Fruit fly (Drosophila melanogaster): ENCODE results near the gene Ada2b.

- peak; percentile 98 for TF ChIP-seq Doc3 (GFP tag; IDR thresholded peaks at IDR 0.05; ENCODE audit: partially characterized antibody)
- peak; percentile 64; the same call in 2 of the 3 replicates for TF ChIP-seq CG11695 (GFP tag; IDR thresholded peaks at IDR 0.05)
- peak; percentile 61 for TF ChIP-seq NfI (GFP tag; optimal IDR thresholded peaks at IDR 0.05)
- peak; percentile 82 for TF ChIP-seq tin (GFP tag; optimal IDR thresholded peaks at IDR 0.05)
- no peak for TF ChIP-seq CkIIα-i1 (GFP tag; IDR thresholded peaks at IDR 0.05)
- no peak for TF ChIP-seq cwo (GFP tag; optimal IDR thresholded peaks at IDR 0.05)
- TF ChIP-seq CG17802 (tag; optimal IDR thresholded peaks at IDR 0.05): peak; percentile 38
- no peak for TF ChIP-seq pita (GFP tag; optimal IDR thresholded peaks at IDR 0.05)
- TF ChIP-seq shn (GFP tag; optimal IDR thresholded peaks at IDR 0.05): no peak
- peak; percentile 30 for TF ChIP-seq Adf1 (GFP tag; IDR thresholded peaks at IDR 0.05)
- TF ChIP-seq CG12744 (GFP tag; optimal IDR thresholded peaks at IDR 0.05): peak; percentile 36
Observed at dm6 chr3R:8243720-8244119, 3.4 kb upstream of the Ada2b start, which contains the start of the genes CG9636, CG18749 and CG33722.

All from whole organism, embryonic.